Fruit fly (Drosophila melanogaster): ENCODE results near the gene subdued.

Gene subdued

dm6 chr3R:19644094-19644900 is 1.8 kb upstream of the subdued start, which contains the start of gene Vha13 (continued):
- TF ChIP-seq CG3163 (GFP tag; optimal IDR thresholded peaks at IDR 0.05) (peak; percentile 2), CG1647 (GFP tag; optimal IDR thresholded peaks at IDR 0.05) (peak; percentile 39), phol (tag; optimal IDR thresholded peaks at IDR 0.05) (peak; percentile 29), CG11085 (GFP tag; IDR thresholded peaks at IDR 0.05) (no peak), CG7372 (GFP tag; IDR thresholded peaks at IDR 0.05) (peak; percentile 40; the same call in 1 of the 2 replicates), dpn (GFP tag; optimal IDR thresholded peaks at IDR 0.05) (peak; percentile 2 to 35), Sox102F (GFP tag; optimal IDR thresholded peaks at IDR 0.05) (peak; percentile 5), CG3065 (GFP tag; optimal IDR thresholded peaks at IDR 0.05) (no peak), CG1024 (GFP tag; IDR thresholded peaks at IDR 0.05) (peak; percentile 14; the same call in 1 of the 2 replicates), NFAT (GFP tag; IDR thresholded peaks at IDR 0.05) (peak; percentile 84), B-H1 (GFP tag; IDR thresholded peaks at IDR 0.05) (no peak), CG7271 (tag; optimal IDR thresholded peaks at IDR 0.05) (no peak), CG6854 (GFP tag; optimal IDR thresholded peaks at IDR 0.05) (peak; percentile 57), lab (GFP tag; optimal IDR thresholded peaks at IDR 0.05) (peak; percentile 74), sr (GFP tag; IDR thresholded peaks at IDR 0.05) (no peak), ftz-f1 (GFP tag; optimal IDR thresholded peaks at IDR 0.05) (peak; percentile 53), Mrtf (GFP tag; IDR thresholded peaks at IDR 0.05) (peak; percentile 51; the same call in 1 of the 3 replicates), CG15601 (tag; optimal IDR thresholded peaks at IDR 0.05) (peak; percentile 30), Nf-YA (GFP tag; IDR thresholded peaks at IDR 0.05) (no peak), pho (GFP tag; optimal IDR thresholded peaks at IDR 0.05) (peak; percentile 36), Dad (GFP tag; optimal IDR thresholded peaks at IDR 0.05) (peak; percentile 31), CG7745 (tag; optimal IDR thresholded peaks at IDR 0.05) (no peak), TFAM (GFP tag; optimal IDR thresholded peaks at IDR 0.05) (no peak), Deaf1 (tag; optimal IDR thresholded peaks at IDR 0.05) (peak; percentile 61), CG7963 (GFP tag; IDR thresholded peaks at IDR 0.05; ENCODE audit: partially characterized antibody) (peak; percentile 56; the same call in 1 of the 3 replicates), CG34422 (GFP tag; IDR thresholded peaks at IDR 0.05) (peak; percentile 60), fd96Cb (tag; optimal IDR thresholded peaks at IDR 0.05) (no peak), dimm (GFP tag; IDR thresholded peaks at IDR 0.05) (no peak), fru (optimal IDR thresholded peaks at IDR 0.05) (no peak), wor (GFP tag; IDR thresholded peaks at IDR 0.05) (no peak), gem (tag; optimal IDR thresholded peaks at IDR 0.05) (peak; percentile 51), aop (GFP tag; IDR thresholded peaks at IDR 0.05) (peak; percentile 64; the same call in 1 of the 2 replicates), Meics (GFP tag; optimal IDR thresholded peaks at IDR 0.05) (peak; percentile 21), D (optimal IDR thresholded peaks at IDR 0.05) (no peak), D (GFP tag; optimal IDR thresholded peaks at IDR 0.05) (no peak), fd64A (GFP tag; optimal IDR thresholded peaks at IDR 0.05) (peak; percentile 44), Drgx (GFP tag; IDR thresholded peaks at IDR 0.05) (no peak), Fer1 (GFP tag; optimal IDR thresholded peaks at IDR 0.05) (peak; percentile 80), Lpt (GFP tag; optimal IDR thresholded peaks at IDR 0.05) (no peak), CG1602 (GFP tag; optimal IDR thresholded peaks at IDR 0.05) (no peak), eve (GFP tag; optimal IDR thresholded peaks at IDR 0.05) (no peak), Sox100B (GFP tag; optimal IDR thresholded peaks at IDR 0.05) (no peak), CG18476 (GFP tag; optimal IDR thresholded peaks at IDR 0.05) (no peak), sisA (GFP tag; IDR thresholded peaks at IDR 0.05) (peak; percentile 68), sens (GFP tag) (peak; percentile 48), CG9609 (GFP tag; optimal IDR thresholded peaks at IDR 0.05) (peak; percentile 64), nerfin-2 (GFP tag; IDR thresholded peaks at IDR 0.05; ENCODE audit: partially characterized antibody) (no peak; the same call in 1 of the 2 replicates), crc (GFP tag; optimal IDR thresholded peaks at IDR 0.05) (no peak), ci (GFP tag; IDR thresholded peaks at IDR 0.05) (peak; percentile 44; the same call in 1 of the 3 replicates), Gsc (GFP tag; IDR thresholded peaks at IDR 0.05) (no peak), Oaz (GFP tag; IDR thresholded peaks at IDR 0.05) (no peak)

Measured in whole organism, embryonic.